Fruit fly (Drosophila melanogaster) whole organism, prepupa: ENCODE results near the gene CG43402.

Source experiments
- CG10631 ChIP-seq: fragments of 200-800 bp; sonication (Bioruptor generic); optimal IDR thresholded peaks from 2 replicates; lab custom pipeline; 2016; ENCODE audit warnings: missing biosample characterization, missing genetic modification characterization
- CG10669 ChIP-seq: fragments of 200-800 bp; sonication (Bioruptor generic); optimal IDR thresholded peaks from 3 replicates; lab custom pipeline; 2018; ENCODE audit warnings: missing biosample characterization, mild to moderate bottlenecking, missing genetic modification characterization, moderate library complexity
- CG11294 ChIP-seq: fragments of 200-800 bp; sonication (Bioruptor generic); IDR thresholded peaks from 2 replicates; pipeline ENCODE4 v1.3.6; 2022; ENCODE audit warnings: missing biosample characterization, missing genetic modification characterization
- CG11762 ChIP-seq: fragments of 200-800 bp; sonication (Bioruptor generic); optimal IDR thresholded peaks from 3 replicates; lab custom pipeline; 2016; ENCODE audit warnings: missing biosample characterization, missing genetic modification characterization; ENCODE audit not compliant: insufficient read depth
- CG11902 ChIP-seq: fragments of 200-800 bp; sonication (Bioruptor generic); optimal IDR thresholded peaks from 3 replicates; lab custom pipeline; 2016; ENCODE audit warnings: missing biosample characterization, missing genetic modification characterization
- CG15336 ChIP-seq: fragments of 200-800 bp; sonication (Bioruptor generic); IDR thresholded peaks from 2 replicates; pipeline ENCODE4 v1.3.6; 2022; ENCODE audit warnings: missing biosample characterization, missing genetic modification characterization
- CG1621 ChIP-seq: fragments of 200-800 bp; sonication (Bioruptor generic); optimal IDR thresholded peaks from 3 replicates; lab custom pipeline; 2018; ENCODE audit warnings: missing biosample characterization, mild to moderate bottlenecking, missing genetic modification characterization
- CG16779 ChIP-seq: fragments of 200-800 bp; sonication (Bioruptor generic); optimal IDR thresholded peaks from 3 replicates; lab custom pipeline; 2017; ENCODE audit warnings: missing biosample characterization, mild to moderate bottlenecking, missing genetic modification characterization
- CG3032 ChIP-seq: fragments of 200-800 bp; optimal IDR thresholded peaks from 2 replicates; lab custom pipeline; 2019; ENCODE audit warnings: missing biosample characterization, mild to moderate bottlenecking, missing genetic modification characterization, moderate library complexity
- CG31627 ChIP-seq: fragments of 200-800 bp; sonication (Bioruptor generic); optimal IDR thresholded peaks from 3 replicates; lab custom pipeline; 2016; ENCODE audit warnings: missing biosample characterization, missing genetic modification characterization
- CG32006 ChIP-seq: fragments of 200-800 bp; sonication (Bioruptor generic); optimal IDR thresholded peaks from 3 replicates; lab custom pipeline; 2017; ENCODE audit warnings: missing biosample characterization, mild to moderate bottlenecking, missing genetic modification characterization
- CG3919 ChIP-seq: fragments of 200-800 bp; sonication (Bioruptor generic); optimal IDR thresholded peaks from 3 replicates; lab custom pipeline; 2016; ENCODE audit warnings: missing biosample characterization, missing genetic modification characterization
- CG4318 ChIP-seq: fragments of 200-800 bp; sonication (Bioruptor generic); optimal IDR thresholded peaks from 3 replicates; lab custom pipeline; 2017; ENCODE audit warnings: missing biosample characterization, mild to moderate bottlenecking, missing genetic modification characterization
- CG6163 ChIP-seq: fragments of 200-800 bp; sonication (Bioruptor generic); IDR thresholded peaks from 3 replicates; pipeline ENCODE4 v1.3.6; 2022; ENCODE audit warnings: missing biosample characterization, missing genetic modification characterization
- CG6808 ChIP-seq: fragments of 200-800 bp; sonication (Bioruptor generic); optimal IDR thresholded peaks from 3 replicates; lab custom pipeline; 2017; ENCODE audit warnings: missing biosample characterization, missing genetic modification characterization, mild to moderate bottlenecking, moderate library complexity, missing genetic modification reagents
- CG6854 ChIP-seq: fragments of 200-800 bp; sonication (Bioruptor generic); optimal IDR thresholded peaks from 2 replicates; lab custom pipeline; 2017; ENCODE audit warnings: missing biosample characterization, mild to moderate bottlenecking, missing genetic modification characterization
- CG7368 ChIP-seq: fragments of 200-800 bp; sonication (Bioruptor generic); optimal IDR thresholded peaks from 3 replicates; lab custom pipeline; 2016; ENCODE audit warnings: missing biosample characterization, missing genetic modification characterization
- CG8119 ChIP-seq: fragments of 200-800 bp; sonication (Bioruptor generic); IDR thresholded peaks from 3 replicates; pipeline ENCODE4 v1.3.6; 2022; ENCODE audit warnings: missing biosample characterization, missing genetic modification characterization
- CG8319 ChIP-seq: fragments of 200-800 bp; sonication (Bioruptor generic); optimal IDR thresholded peaks from 3 replicates; lab custom pipeline; 2016; ENCODE audit warnings: missing biosample characterization, missing genetic modification characterization
- CG8632 ChIP-seq: fragments of 200-800 bp; sonication (Bioruptor generic); optimal IDR thresholded peaks from 3 replicates; lab custom pipeline; 2016; ENCODE audit warnings: missing biosample characterization, missing genetic modification characterization
- Eip75B ChIP-seq: fragments of 200-800 bp; sonication (Bioruptor generic); optimal IDR thresholded peaks from 3 replicates; lab custom pipeline; 2016; ENCODE audit warnings: missing biosample characterization, missing genetic modification characterization
- Eip78C ChIP-seq: fragments of 200-800 bp; sonication (Bioruptor generic); peaks from one replicate; lab custom pipeline; 2016; ENCODE audit warnings: missing biosample characterization, missing genetic modification characterization
- Eip93F ChIP-seq: fragments of 200-800 bp; sonication (Bioruptor generic); optimal IDR thresholded peaks from 2 replicates; lab custom pipeline; 2016; ENCODE audit warnings: missing biosample characterization, mild to moderate bottlenecking, missing genetic modification characterization
- Ets96B ChIP-seq: fragments of 200-800 bp; optimal IDR thresholded peaks from 2 replicates; lab custom pipeline; 2019; ENCODE audit warnings: missing biosample characterization, mild to moderate bottlenecking, missing genetic modification characterization, moderate library complexity
- Hr39 ChIP-seq: fragments of 200-800 bp; sonication (Bioruptor generic); optimal IDR thresholded peaks from 2 replicates; lab custom pipeline; 2016; ENCODE audit warnings: missing biosample characterization, missing genetic modification characterization
- Hr4 ChIP-seq: fragments of 200-800 bp; sonication (Bioruptor generic); optimal IDR thresholded peaks from 3 replicates; lab custom pipeline; 2016; ENCODE audit warnings: missing biosample characterization, missing genetic modification characterization
- Lpt ChIP-seq: fragments of 200-800 bp; sonication (Bioruptor generic); optimal IDR thresholded peaks from 3 replicates; lab custom pipeline; 2016; ENCODE audit warnings: missing biosample characterization, missing genetic modification characterization
- Met ChIP-seq: fragments of 200-800 bp; sonication (Bioruptor generic); optimal IDR thresholded peaks from 3 replicates; lab custom pipeline; 2016; ENCODE audit warnings: missing biosample characterization, missing genetic modification characterization
- OdsH ChIP-seq: fragments of 200-800 bp; sonication (Bioruptor generic); optimal IDR thresholded peaks from 3 replicates; lab custom pipeline; 2016; ENCODE audit warnings: missing biosample characterization, missing genetic modification characterization
- Smox ChIP-seq: fragments of 200-800 bp; sonication (Bioruptor generic); optimal IDR thresholded peaks from 3 replicates; lab custom pipeline; 2016; ENCODE audit warnings: missing biosample characterization, missing genetic modification characterization
- Sox102F ChIP-seq: fragments of 200-800 bp; sonication (Bioruptor generic); optimal IDR thresholded peaks from 2 replicates; lab custom pipeline; 2016; ENCODE audit warnings: missing biosample characterization, mild to moderate bottlenecking, missing genetic modification characterization
- Sox14 ChIP-seq: fragments of 200-800 bp; sonication (Bioruptor generic); optimal IDR thresholded peaks from 3 replicates; lab custom pipeline; 2016; ENCODE audit warnings: missing biosample characterization, missing genetic modification characterization
- achi ChIP-seq: fragments of 200-800 bp; sonication (Bioruptor generic); optimal IDR thresholded peaks from 3 replicates; lab custom pipeline; 2016; ENCODE audit warnings: missing biosample characterization, missing genetic modification characterization
- acj6 ChIP-seq: fragments of 200-800 bp; sonication (Bioruptor generic); optimal IDR thresholded peaks from 3 replicates; lab custom pipeline; 2016; ENCODE audit warnings: missing biosample characterization, missing genetic modification characterization
- cyc ChIP-seq: fragments of 200-800 bp; sonication (Bioruptor generic); optimal IDR thresholded peaks from 3 replicates; lab custom pipeline; 2016; ENCODE audit warnings: missing biosample characterization, missing genetic modification characterization
- dac ChIP-seq: fragments of 200-800 bp; sonication (Bioruptor generic); optimal IDR thresholded peaks from 2 replicates; lab custom pipeline; 2017; ENCODE audit warnings: missing biosample characterization, mild to moderate bottlenecking, missing genetic modification characterization
- dsx ChIP-seq: fragments of 200-800 bp; optimal IDR thresholded peaks from 3 replicates; lab custom pipeline; 2019; ENCODE audit warnings: missing biosample characterization, mild to moderate bottlenecking, missing genetic modification characterization, moderate library complexity; ENCODE audit not compliant: poor library complexity, severe bottlenecking
- eg ChIP-seq: fragments of 200-800 bp; sonication (Bioruptor generic); IDR thresholded peaks from 3 replicates; pipeline ENCODE4 v1.3.6; 2022; ENCODE audit warnings: missing biosample characterization, missing genetic modification characterization
- fd59A ChIP-seq: fragments of 200-800 bp; sonication (Bioruptor generic); optimal IDR thresholded peaks from 2 replicates; lab custom pipeline; 2017; ENCODE audit warnings: missing biosample characterization, mild to moderate bottlenecking, missing genetic modification characterization, missing genetic modification reagents
- fd85E ChIP-seq: fragments of 200-800 bp; sonication (Bioruptor generic); optimal IDR thresholded peaks from 3 replicates; lab custom pipeline; 2016; ENCODE audit warnings: missing biosample characterization, missing genetic modification characterization
- fkh ChIP-seq: fragments of 200-800 bp; sonication (Bioruptor generic); optimal IDR thresholded peaks from 3 replicates; lab custom pipeline; 2017; ENCODE audit warnings: missing biosample characterization, mild to moderate bottlenecking, missing genetic modification characterization, moderate library complexity
- lz ChIP-seq: fragments of 200-800 bp; sonication (Bioruptor generic); optimal IDR thresholded peaks from 3 replicates; lab custom pipeline; 2016; ENCODE audit warnings: missing biosample characterization, missing genetic modification characterization
- pdm3 ChIP-seq: fragments of 200-800 bp; sonication (Bioruptor generic); optimal IDR thresholded peaks from 3 replicates; lab custom pipeline; 2016; ENCODE audit warnings: missing biosample characterization, missing genetic modification characterization
- salr ChIP-seq, 2 experiments: fragments of 200-800 bp; sonication (Bioruptor generic); optimal IDR thresholded peaks; 3 replicates each; lab custom pipeline; 2016 to 2018; ENCODE audit warnings: missing biosample characterization in 2 of 2, missing genetic modification characterization in 2 of 2, mild to moderate bottlenecking in 1 of 2
- spab ChIP-seq: fragments of 200-800 bp; sonication (Bioruptor generic); optimal IDR thresholded peaks from 2 replicates; lab custom pipeline; 2017; ENCODE audit warnings: missing biosample characterization, mild to moderate bottlenecking, missing genetic modification characterization, missing genetic modification reagents
- svp ChIP-seq: fragments of 200-800 bp; sonication (Bioruptor generic); peaks from one replicate; lab custom pipeline; 2016; ENCODE audit warnings: missing biosample characterization, missing genetic modification characterization
- topi ChIP-seq: fragments of 200-800 bp; sonication (Bioruptor generic); optimal IDR thresholded peaks from 3 replicates; lab custom pipeline; 2016; ENCODE audit warnings: missing biosample characterization, missing genetic modification characterization
- vri ChIP-seq: fragments of 200-800 bp; sonication (Bioruptor generic); optimal IDR thresholded peaks from 3 replicates; lab custom pipeline; 2016; ENCODE audit warnings: missing biosample characterization, mild to moderate bottlenecking, missing genetic modification characterization

The CG43402 gene

DNA sequence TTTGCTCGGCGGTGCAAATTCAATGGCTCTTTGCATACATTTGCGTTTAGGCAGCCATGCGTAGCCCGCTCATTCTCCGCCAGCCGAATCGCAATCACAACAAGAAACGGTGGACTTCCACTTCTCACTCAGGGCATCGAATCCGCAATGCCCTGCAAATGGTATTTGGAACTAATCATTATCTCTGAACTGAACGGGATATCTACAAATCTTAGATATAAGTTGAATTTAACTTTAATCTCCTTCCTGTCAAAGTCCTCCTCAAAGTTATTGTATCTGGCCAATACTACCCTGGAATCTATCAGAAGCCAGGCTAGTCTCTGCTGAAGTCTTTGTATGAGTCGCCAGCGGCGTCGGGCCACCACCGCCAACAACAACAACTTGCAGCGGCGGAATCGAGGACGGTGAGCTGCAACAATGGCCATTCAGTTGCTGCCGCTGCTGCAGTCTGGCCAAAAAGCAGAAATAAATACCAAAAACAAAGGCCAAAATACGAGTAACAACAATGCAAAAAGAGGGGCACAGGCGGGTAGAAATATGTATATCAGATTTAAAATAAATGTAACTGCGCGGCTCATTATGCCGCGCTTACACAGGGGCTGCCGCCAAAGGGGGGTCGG, 16.3 kb downstream of the CG43402 start (continued):
- TF ChIP-seq eg (GFP tag; lab: Robert Waterston, UW) (peak; percentile 79), CG11294 (GFP tag; lab: Robert Waterston, UW) (peak; percentile 62), Ets96B (tag; lab: Kevin White, UChicago) (peak; percentile 80), CG4318 (GFP tag; lab: Kevin White, UChicago) (peak; percentile 50), topi (peak; percentile 39), CG7368 (GFP tag; lab: Kevin White, UChicago) (peak; percentile 48), svp (GFP tag; lab: Kevin White, UChicago) (peak; percentile 48), CG10669 (peak; percentile 76), salr (GFP tag; optimal IDR thresholded peaks at IDR 0.05; lab: Kevin White, UChicago) (peak; percentile 55 to 65), CG1621 (tag; lab: Kevin White, UChicago) (peak; percentile 71), achi (peak; percentile 71), CG6854 (GFP tag; lab: Kevin White, UChicago) (no peak), lz (GFP tag; lab: Kevin White, UChicago) (peak; percentile 42), dsx (GFP tag; lab: Kevin White, UChicago) (peak; percentile 76), CG15336 (GFP tag; lab: Robert Waterston, UW) (peak; percentile 80), vri (GFP tag; lab: Kevin White, UChicago) (no peak), Eip78C (GFP tag; lab: Kevin White, UChicago) (peak; percentile 91), pdm3 (GFP tag; lab: Kevin White, UChicago) (peak; percentile 70), acj6 (peak; percentile 72), CG8632 (peak; percentile 29)

DNA sequence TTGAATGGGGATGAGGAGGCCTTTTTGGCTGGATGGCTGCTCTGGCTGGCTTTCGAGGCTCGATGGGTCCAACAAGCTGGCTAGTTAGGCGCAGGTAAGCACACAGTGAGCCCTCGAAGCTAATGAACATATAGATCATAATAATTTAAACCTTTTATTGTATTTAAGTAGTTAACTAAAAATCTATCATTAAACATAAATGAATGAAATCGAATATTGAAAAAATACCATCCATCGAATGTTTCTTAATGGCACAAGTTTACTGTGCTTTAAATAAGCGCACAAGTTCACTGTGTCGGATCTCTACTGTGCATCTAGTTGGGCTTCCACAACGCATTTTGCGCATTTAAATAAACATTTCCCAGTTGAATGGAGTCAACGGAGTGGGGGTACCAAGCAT, 16.9 kb downstream of the CG43402 start:
- no peak for TF ChIP-seq fd85E
- TF ChIP-seq salr (GFP tag; optimal IDR thresholded peaks at IDR 0.05; lab: Kevin White, UChicago) = peak in 1 of 2 experiments; percentile 38
- peak; percentile 44 for TF ChIP-seq achi
- TF ChIP-seq CG3032 (tag; lab: Kevin White, UChicago) = peak; percentile 55
- peak; percentile 57 for TF ChIP-seq CG3919 (GFP tag; lab: Kevin White, UChicago)
- peak; percentile 41 for TF ChIP-seq Hr4 (GFP tag; lab: Kevin White, UChicago)
- no peak for TF ChIP-seq CG31627 (GFP tag; lab: Kevin White, UChicago)
- TF ChIP-seq CG10631 (GFP tag; lab: Kevin White, UChicago) = peak; percentile 67
- TF ChIP-seq dac (GFP tag; lab: Kevin White, UChicago) = no peak
- TF ChIP-seq CG7368 (GFP tag; lab: Kevin White, UChicago) = peak; percentile 16
- TF ChIP-seq cyc (GFP tag; lab: Kevin White, UChicago) = peak; percentile 13
- TF ChIP-seq CG11902 (GFP tag; lab: Kevin White, UChicago) = no peak
- no peak for TF ChIP-seq CG8319 (GFP tag; lab: Kevin White, UChicago)
- no peak for TF ChIP-seq CG16779
- TF ChIP-seq Sox14 (GFP tag; lab: Kevin White, UChicago) = peak; percentile 26
- peak; percentile 39 for TF ChIP-seq dsx (GFP tag; lab: Kevin White, UChicago)
- TF ChIP-seq fd59A (GFP tag; lab: Kevin White, UChicago) = peak; percentile 23
- TF ChIP-seq Hr39 (GFP tag; lab: Kevin White, UChicago) = no peak
- peak; percentile 4 for TF ChIP-seq CG11762 (GFP tag; lab: Kevin White, UChicago)
- TF ChIP-seq CG6808 (GFP tag; lab: Kevin White, UChicago) = peak; percentile 40
- TF ChIP-seq CG8119 (GFP tag; lab: Robert Waterston, UW) = no peak; the same call in 2 of the 3 replicates
- no peak for TF ChIP-seq CG6854 (GFP tag; lab: Kevin White, UChicago)
- TF ChIP-seq CG32006 (GFP tag; lab: Kevin White, UChicago) = peak; percentile 53
- peak; percentile 38 for TF ChIP-seq acj6
- TF ChIP-seq Lpt = no peak
- TF ChIP-seq fkh (GFP tag; lab: Kevin White, UChicago) = no peak
- TF ChIP-seq OdsH (GFP tag; lab: Kevin White, UChicago) = peak; percentile 44
- peak; percentile 22 for TF ChIP-seq Smox (GFP tag; lab: Kevin White, UChicago)
- TF ChIP-seq spab = peak; percentile 54
- TF ChIP-seq svp (GFP tag; lab: Kevin White, UChicago) = peak; percentile 57
- peak; percentile 30 for TF ChIP-seq CG4318 (GFP tag; lab: Kevin White, UChicago)
- TF ChIP-seq Eip93F (GFP tag; lab: Kevin White, UChicago) = no peak
- peak; percentile 40 for TF ChIP-seq CG1621 (tag; lab: Kevin White, UChicago)
- peak; percentile 62 for TF ChIP-seq CG6163 (GFP tag; lab: Robert Waterston, UW)
- TF ChIP-seq Sox102F (GFP tag; lab: Kevin White, UChicago) = no peak
- no peak for TF ChIP-seq vri (GFP tag; lab: Kevin White, UChicago)
- peak; percentile 54 for TF ChIP-seq Eip75B
- TF ChIP-seq Met = peak; percentile 2
